Worm (Caenorhabditis elegans): Measurements from ENCODE around the gene F40G12.5.

The F40G12.5 gene

DNA sequence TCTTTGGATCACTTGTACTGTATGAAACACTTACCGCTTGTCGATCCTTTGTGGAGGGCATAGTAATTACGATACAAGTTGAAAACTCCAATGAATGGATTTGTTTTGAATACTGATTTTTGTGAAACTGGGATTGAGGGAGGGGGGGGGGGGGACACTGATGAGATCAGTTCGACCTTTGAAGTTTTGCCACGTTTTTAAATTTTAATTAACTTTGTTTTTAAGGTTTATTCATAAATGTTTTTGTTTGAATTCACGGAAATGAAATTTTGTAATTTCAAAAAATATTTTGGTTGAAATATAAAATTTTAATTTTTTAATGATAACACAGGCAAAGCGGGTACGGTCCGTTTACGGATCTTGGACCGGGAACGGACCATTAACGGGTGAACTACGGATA, 34.7 kb downstream of the F40G12.5 start, which contains the start of gene ent-3:
Gene ent-3, minus strand, starts transcription at position 101 of the 400 bp plus-strand sequence.
- TF ChIP-seq madf-6 (GFP tag; IDR thresholded peaks at IDR 0.05) (no peak), hlh-12 (tag; optimal IDR thresholded peaks at IDR 0.05) (no peak), mel-28 (tag; optimal IDR thresholded peaks at IDR 0.05; ENCODE audit: borderline replicate concordance) (no peak), mxl-1 (tag; optimal IDR thresholded peaks at IDR 0.05) (no peak), ceh-27 (GFP tag; optimal IDR thresholded peaks at IDR 0.05) (no peak), F57A8.1 (GFP tag; optimal IDR thresholded peaks at IDR 0.05) (no peak), ceh-58 (GFP tag; IDR thresholded peaks at IDR 0.05) (no peak), xnd-1 (tag; optimal IDR thresholded peaks at IDR 0.05) (no peak), egl-18 (GFP tag; IDR thresholded peaks at IDR 0.05) (no peak), gei-17 (GFP tag; optimal IDR thresholded peaks at IDR 0.05) (no peak), F22D6.2 (tag; optimal IDR thresholded peaks at IDR 0.05) (no peak)

DNA sequence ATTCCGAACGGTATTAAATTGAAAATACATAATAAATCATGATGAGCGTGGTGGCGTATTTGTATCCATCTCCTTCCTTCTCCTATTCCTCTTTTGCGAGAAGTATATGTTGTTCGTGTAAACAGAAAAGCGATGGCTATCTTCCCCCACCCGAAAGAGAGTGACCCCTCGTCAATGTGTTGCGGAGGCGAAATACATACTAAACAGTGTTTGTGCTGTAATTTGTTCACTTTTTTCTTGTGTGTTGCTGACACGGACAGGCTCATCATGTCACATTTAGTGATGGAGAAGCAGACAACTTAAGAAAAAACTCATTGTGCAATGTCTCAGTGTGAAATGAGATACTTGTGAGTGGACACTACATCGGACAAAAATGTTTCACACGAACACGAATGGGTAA, 39.0 kb downstream of the F40G12.5 start:
- TF ChIP-seq sdz-38 (tag; optimal IDR thresholded peaks at IDR 0.05) (no peak), dox-1 (GFP tag; IDR thresholded peaks at IDR 0.05) (no peak), nhr-80 (tag; optimal IDR thresholded peaks at IDR 0.05) (peak; percentile 22), tbp1 (GFP tag; optimal IDR thresholded peaks at IDR 0.05) (no peak)

ce11 chrV:14230788-14231583, 39.6 kb downstream of the F40G12.5 start:
- no peak for TF ChIP-seq mel-28 (tag; optimal IDR thresholded peaks at IDR 0.05; ENCODE audit: borderline replicate concordance)
- TF ChIP-seq ceh-91 (GFP tag; IDR thresholded peaks at IDR 0.05) = no peak
- no peak for TF ChIP-seq attf-3 (GFP tag; conservative IDR thresholded peaks at IDR 0.05)
- TF ChIP-seq gei-17 (GFP tag; optimal IDR thresholded peaks at IDR 0.05) = no peak
- TF ChIP-seq bed-2 (GFP tag; IDR thresholded peaks at IDR 0.05) = no peak
- TF ChIP-seq snpc-1.3 (tag; optimal IDR thresholded peaks at IDR 0.05; ENCODE audit: insufficient read depth) = peak; percentile 54
- TF ChIP-seq hlh-26 (GFP tag; conservative IDR thresholded peaks at IDR 0.05) = no peak
- TF ChIP-seq snpc-1.1 (tag; optimal IDR thresholded peaks at IDR 0.05; ENCODE audit: insufficient read depth) = peak; percentile 49
- no peak for TF ChIP-seq rec-8 (tag; optimal IDR thresholded peaks at IDR 0.05)
- peak; percentile 25; the same call in 1 of the 2 replicates for TF ChIP-seq hmg-1.2 (GFP tag; IDR thresholded peaks at IDR 0.05)
- TF ChIP-seq dpff-1 (tag; optimal IDR thresholded peaks at IDR 0.05) = no peak
- no peak for TF ChIP-seq madf-10 (tag; optimal IDR thresholded peaks at IDR 0.05)
- TF ChIP-seq lin-35 (GFP tag; optimal IDR thresholded peaks at IDR 0.05) = no peak
- no peak for TF ChIP-seq let-607 (tag; optimal IDR thresholded peaks at IDR 0.05)
- TF ChIP-seq athp-1 (tag; optimal IDR thresholded peaks at IDR 0.05) = no peak
- TF ChIP-seq T07F8.4 (tag; optimal IDR thresholded peaks at IDR 0.05) = no peak
- no peak for TF ChIP-seq cebp-2 (GFP tag; IDR thresholded peaks at IDR 0.05)
- TF ChIP-seq dox-1 (GFP tag; IDR thresholded peaks at IDR 0.05) = no peak
- TF ChIP-seq mxl-1 (tag; optimal IDR thresholded peaks at IDR 0.05) = peak; percentile 7
- TF ChIP-seq Y79H2A.3 (GFP tag; conservative IDR thresholded peaks at IDR 0.05) = no peak
- no peak for TF ChIP-seq zfh-2 (GFP tag; conservative IDR thresholded peaks at IDR 0.05)
- peak; percentile 69 for TF ChIP-seq B0261.1 (tag; optimal IDR thresholded peaks at IDR 0.05)
- no peak for TF ChIP-seq F52B5.7 (tag; optimal IDR thresholded peaks at IDR 0.05)
- no peak for TF ChIP-seq F10E7.11 (tag; optimal IDR thresholded peaks at IDR 0.05)
- TF ChIP-seq unc-130 (GFP tag; optimal IDR thresholded peaks at IDR 0.05) = no peak
- TF ChIP-seq B0019.2 (GFP tag; conservative IDR thresholded peaks at IDR 0.05) = no peak
- no peak for TF ChIP-seq sptf-2 (GFP tag; optimal IDR thresholded peaks at IDR 0.05)
- peak; percentile 1 for TF ChIP-seq chd-7 (tag; optimal IDR thresholded peaks at IDR 0.05)
- no peak for TF ChIP-seq ZK185.1 (tag; optimal IDR thresholded peaks at IDR 0.05; ENCODE audit: poor library complexity, severe bottlenecking)
- TF ChIP-seq rcor-1 (GFP tag; IDR thresholded peaks at IDR 0.05) = no peak
- no peak for TF ChIP-seq ztf-26 (tag; optimal IDR thresholded peaks at IDR 0.05)
- no peak for TF ChIP-seq lin-40 (tag; optimal IDR thresholded peaks at IDR 0.05)

All from whole organism, young adult.